Worm (Caenorhabditis elegans): Measurements from ENCODE around the gene ZK285.2.

ZK285.2 gene

ce11 chrV:16071167-16071566 is 24.5 kb downstream of the ZK285.2 start, which contains the start of gene nhr-176:
Gene nhr-176, plus strand, starts transcription at chrV:16071325.
- TF ChIP-seq nhr-80 (tag; optimal IDR thresholded peaks at IDR 0.05) (peak; percentile 38), snpc-1.3 (tag; optimal IDR thresholded peaks at IDR 0.05; ENCODE audit: insufficient read depth) (no peak)

- TF ChIP-seq gei-17 (GFP tag; optimal IDR thresholded peaks at IDR 0.05) (no peak), pha-4 (tag; optimal IDR thresholded peaks at IDR 0.05) (no peak), ceh-79 (tag; optimal IDR thresholded peaks at IDR 0.05) (no peak), mxl-1 (tag; optimal IDR thresholded peaks at IDR 0.05) (no peak), unc-62 (GFP tag; optimal IDR thresholded peaks at IDR 0.05) (no peak), madf-8 (GFP tag; conservative IDR thresholded peaks at IDR 0.05) (no peak)
These were observed 27.2 kb downstream of the ZK285.2 start, which contains the start of gene srj-10 for ce11 chrV:16073856-16074255. Gene srj-10, minus strand, starts transcription at chrV:16073956.

- TF ChIP-seq nhr-80 (tag; optimal IDR thresholded peaks at IDR 0.05) (peak; percentile 76), ztf-28 (GFP tag; IDR thresholded peaks at IDR 0.05) (no peak), cebp-1 (GFP tag; IDR thresholded peaks at IDR 0.05) (peak; percentile 32; the same call in 1 of the 2 replicates), cebp-1 (tag; optimal IDR thresholded peaks at IDR 0.05) (no peak), dox-1 (GFP tag; IDR thresholded peaks at IDR 0.05) (no peak), F57A8.1 (GFP tag; optimal IDR thresholded peaks at IDR 0.05) (no peak)
These were observed 28.6 kb downstream of the ZK285.2 start, which contains the start of the genes F14H3.12 and srj-29 for ce11 chrV:16075250-16075709. Gene F14H3.12, minus strand, starts transcription at chrV:16075323. Gene srj-29, plus strand, starts transcription at chrV:16075659.

- TF ChIP-seq nhr-80 (tag; optimal IDR thresholded peaks at IDR 0.05) (peak; percentile 34), ceh-27 (GFP tag; optimal IDR thresholded peaks at IDR 0.05) (no peak)
These were observed 33.4 kb downstream of the ZK285.2 start for ce11 chrV:16080039-16080438.

- no peak for TF ChIP-seq madf-8 (GFP tag; conservative IDR thresholded peaks at IDR 0.05)
- no peak for TF ChIP-seq Y53G8AR.9 (GFP tag; conservative IDR thresholded peaks at IDR 0.05)
- no peak for TF ChIP-seq F39B2.1 (GFP tag; IDR thresholded peaks at IDR 0.05)
- no peak for TF ChIP-seq hmg-20 (GFP tag; IDR thresholded peaks at IDR 0.05)
- TF ChIP-seq ztf-25 (GFP tag; IDR thresholded peaks at IDR 0.05): no peak
- TF ChIP-seq rec-8 (tag; optimal IDR thresholded peaks at IDR 0.05): no peak
- TF ChIP-seq F49E8.2 (tag; optimal IDR thresholded peaks at IDR 0.05; ENCODE audit: insufficient read depth): no peak
- no peak for TF ChIP-seq let-607 (tag; optimal IDR thresholded peaks at IDR 0.05)
- TF ChIP-seq egl-44 (GFP tag; IDR thresholded peaks at IDR 0.05): no peak
- no peak for TF ChIP-seq cebp-1 (GFP tag; IDR thresholded peaks at IDR 0.05)
- no peak for TF ChIP-seq cebp-1 (tag; optimal IDR thresholded peaks at IDR 0.05)
- TF ChIP-seq unc-62 (GFP tag; optimal IDR thresholded peaks at IDR 0.05): no peak
- no peak for TF ChIP-seq sdz-38 (tag; optimal IDR thresholded peaks at IDR 0.05)
- TF ChIP-seq Y79H2A.3 (GFP tag; conservative IDR thresholded peaks at IDR 0.05): no peak
- no peak for TF ChIP-seq hrde-1 (tag; optimal IDR thresholded peaks at IDR 0.05; ENCODE audit: borderline replicate concordance)
- TF ChIP-seq ets-4 (GFP tag; optimal IDR thresholded peaks at IDR 0.05): no peak
These were observed 34.0 kb downstream of the ZK285.2 start for ce11 chrV:16080678-16081077.

- no peak for TF ChIP-seq F23B12.7 (tag; optimal IDR thresholded peaks at IDR 0.05; ENCODE audit: insufficient read depth)
- TF ChIP-seq Y53F4B.3 (GFP tag; IDR thresholded peaks at IDR 0.05): no peak
- no peak for TF ChIP-seq T26A5.8 (tag; optimal IDR thresholded peaks at IDR 0.05)
- no peak for TF ChIP-seq ztf-3 (GFP tag; optimal IDR thresholded peaks at IDR 0.05)
- TF ChIP-seq F39B2.1 (GFP tag; IDR thresholded peaks at IDR 0.05): no peak
- no peak for TF ChIP-seq Y95B8A.8 (GFP tag; IDR thresholded peaks at IDR 0.05)
- no peak for TF ChIP-seq dpff-1 (tag; optimal IDR thresholded peaks at IDR 0.05)
These were observed 44.0 kb downstream of the ZK285.2 start, which contains the start of gene F22B8.3 for ce11 chrV:16090685-16091084. Gene F22B8.3, plus strand, starts transcription at chrV:16090985.
